Fruit fly (Drosophila melanogaster) whole organism, embryonic: Measurements from ENCODE around the gene cass.
A peak's percentile ranks its signal among the peaks of the same experiment; 100 is the strongest.

Source experiments
- B-H1 ChIP-seq: fragments of 200-800 bp; sonication (Bioruptor generic); IDR thresholded peaks from 3 replicates; pipeline ENCODE4 v1.3.6; 2022; ENCODE audit warnings: missing biosample characterization, missing genetic modification characterization
- CG10959 ChIP-seq: fragments of 200-800 bp; sonication (Bioruptor generic); IDR thresholded peaks from 2 replicates; pipeline ENCODE4 v1.3.6; 2022; ENCODE audit warnings: missing biosample characterization, missing genetic modification characterization
- CG11398 ChIP-seq: fragments of 200-800 bp; sonication (Bioruptor generic); optimal IDR thresholded peaks from 2 replicates; lab custom pipeline; 2016; ENCODE audit warnings: missing biosample characterization, missing genetic modification characterization
- CG11456 ChIP-seq: fragments of 200-800 bp; sonication (Bioruptor generic); IDR thresholded peaks from 3 replicates; pipeline ENCODE4 v1.3.6; 2022; ENCODE audit warnings: missing biosample characterization, missing genetic modification characterization
- CG12769 ChIP-seq: fragments of 200-800 bp; sonication (Bioruptor generic); optimal IDR thresholded peaks from 2 replicates; lab custom pipeline; 2019; ENCODE audit warnings: missing biosample characterization, mild to moderate bottlenecking, missing genetic modification characterization, moderate library complexity
- CG13424 ChIP-seq: fragments of 200-800 bp; sonication (Bioruptor generic); optimal IDR thresholded peaks from 2 replicates; lab custom pipeline; 2019; ENCODE audit warnings: missing biosample characterization, mild to moderate bottlenecking, missing genetic modification characterization, moderate library complexity
- CG13775 ChIP-seq: fragments of 200-800 bp; sonication (Bioruptor generic); optimal IDR thresholded peaks from 3 replicates; lab custom pipeline; 2017; ENCODE audit warnings: missing biosample characterization, mild to moderate bottlenecking, missing genetic modification characterization
- CG17568 ChIP-seq: fragments of 200-800 bp; sonication (Bioruptor generic); optimal IDR thresholded peaks from 2 replicates; lab custom pipeline; 2018; ENCODE audit warnings: missing biosample characterization, mild to moderate bottlenecking, missing genetic modification characterization, moderate library complexity
- CG18262 ChIP-seq: fragments of 200-800 bp; optimal IDR thresholded peaks from 3 replicates; lab custom pipeline; 2019; ENCODE audit warnings: missing biosample characterization, mild to moderate bottlenecking, missing genetic modification characterization, moderate library complexity
- CG2116 ChIP-seq: fragments of 200-800 bp; sonication (Bioruptor generic); optimal IDR thresholded peaks from 3 replicates; lab custom pipeline; 2018; ENCODE audit warnings: missing biosample characterization, mild to moderate bottlenecking, missing genetic modification characterization
- CG31365 ChIP-seq: fragments of 200-800 bp; sonication (Bioruptor generic); optimal IDR thresholded peaks from 2 replicates; lab custom pipeline; 2018; ENCODE audit warnings: missing biosample characterization, mild to moderate bottlenecking, missing genetic modification characterization
- CG32772 ChIP-seq: fragments of 200-800 bp; sonication (Bioruptor generic); IDR thresholded peaks from 2 replicates; pipeline ENCODE4 v1.3.6; 2022; ENCODE audit warnings: missing biosample characterization, missing genetic modification characterization
- CG34224 ChIP-seq: fragments of 200-800 bp; sonication (Bioruptor generic); IDR thresholded peaks from 3 replicates; pipeline ENCODE4 v1.3.6; 2022; ENCODE audit warnings: missing biosample characterization, missing genetic modification characterization; ENCODE audit not compliant: partially characterized antibody
- CG3995 ChIP-seq: fragments of 200-800 bp; sonication (Bioruptor generic); optimal IDR thresholded peaks from 3 replicates; lab custom pipeline; 2016; ENCODE audit warnings: missing biosample characterization, missing genetic modification characterization
- CG4282 ChIP-seq: fragments of 200-800 bp; sonication (Bioruptor generic); optimal IDR thresholded peaks from 2 replicates; lab custom pipeline; 2016; ENCODE audit warnings: missing biosample characterization, missing genetic modification characterization
- CG4360 ChIP-seq: fragments of 200-800 bp; sonication (Bioruptor generic); IDR thresholded peaks from 2 replicates; pipeline ENCODE4 v1.3.6; 2022; ENCODE audit warnings: missing biosample characterization, missing genetic modification characterization
- CG7372 ChIP-seq: fragments of 200-800 bp; sonication (Bioruptor generic); IDR thresholded peaks from 2 replicates; pipeline ENCODE4 v1.3.6; 2022; ENCODE audit warnings: missing biosample characterization, missing genetic modification characterization
- CG8924 ChIP-seq: fragments of 200-800 bp; optimal IDR thresholded peaks from 3 replicates; lab custom pipeline; 2019; ENCODE audit warnings: missing biosample characterization, mild to moderate bottlenecking, missing genetic modification characterization, moderate library complexity
- CHES-1-like ChIP-seq: fragments of 200-800 bp; sonication (Bioruptor generic); optimal IDR thresholded peaks from 2 replicates; lab custom pipeline; 2016; ENCODE audit warnings: missing biosample characterization, missing genetic modification characterization
- Camta ChIP-seq: fragments of 200-800 bp; sonication (Bioruptor generic); optimal IDR thresholded peaks from 2 replicates; lab custom pipeline; 2016; ENCODE audit warnings: missing biosample characterization, missing genetic modification characterization
- D19A ChIP-seq: fragments of 200-800 bp; optimal IDR thresholded peaks from 3 replicates; lab custom pipeline; 2019; ENCODE audit warnings: missing biosample characterization, mild to moderate bottlenecking, missing genetic modification characterization, moderate library complexity
- Dad ChIP-seq: fragments of 200-800 bp; sonication (Bioruptor generic); optimal IDR thresholded peaks from 3 replicates; lab custom pipeline; 2016; ENCODE audit warnings: missing biosample characterization, missing genetic modification characterization
- Dll ChIP-seq: fragments of 200-800 bp; sonication (Bioruptor generic); IDR thresholded peaks from 4 replicates; pipeline ENCODE4 v1.3.6; 2022; ENCODE audit warnings: missing biosample characterization, missing genetic modification characterization; ENCODE audit not compliant: partially characterized antibody
- Eip74EF ChIP-seq, 2 experiments: fragments of 200-800 bp in 1 of 2; fragments of >200 bp in 1 of 2; sonication (Bioruptor generic) in 1 of 2; optimal IDR thresholded peaks; 2 replicates each; lab custom pipeline; 2017 to 2019; ENCODE audit warnings: missing biosample characterization in 2 of 2, missing genetic modification characterization in 2 of 2, mild to moderate bottlenecking in 1 of 2, moderate library complexity in 1 of 2
- Hmx ChIP-seq: fragments of 200-800 bp; sonication (Bioruptor generic); optimal IDR thresholded peaks from 2 replicates; lab custom pipeline; 2016; ENCODE audit warnings: missing biosample characterization, missing genetic modification characterization
- Hsf ChIP-seq: fragments of 200-800 bp; sonication (Bioruptor generic); optimal IDR thresholded peaks from 3 replicates; lab custom pipeline; 2016; ENCODE audit warnings: missing biosample characterization, missing genetic modification characterization
- Kr ChIP-seq: fragments of 200-800 bp; sonication (Bioruptor generic); optimal IDR thresholded peaks from 2 replicates; lab custom pipeline; 2017; ENCODE audit warnings: missing biosample characterization, mild to moderate bottlenecking, missing genetic modification characterization
- Max ChIP-seq: fragments of 200-800 bp; sonication (Bioruptor generic); optimal IDR thresholded peaks from 2 replicates; lab custom pipeline; 2016; ENCODE audit warnings: missing biosample characterization, mild to moderate bottlenecking, missing genetic modification characterization
- Nf-YC ChIP-seq: fragments of 200-800 bp; optimal IDR thresholded peaks from 3 replicates; lab custom pipeline; 2019; ENCODE audit warnings: missing biosample characterization, mild to moderate bottlenecking, missing genetic modification characterization, moderate library complexity
- Ptx1 ChIP-seq: fragments of 200-800 bp; sonication (Bioruptor generic); IDR thresholded peaks from 2 replicates; pipeline ENCODE4 v1.3.6; 2022; ENCODE audit warnings: missing biosample characterization, missing genetic modification characterization
- Ravus ChIP-seq: fragments of 200-800 bp; sonication (Bioruptor generic); IDR thresholded peaks from 2 replicates; pipeline ENCODE4 v1.3.6; 2022; ENCODE audit warnings: missing biosample characterization, missing genetic modification characterization
- Rfx ChIP-seq: fragments of 200-800 bp; sonication (Bioruptor generic); IDR thresholded peaks from 2 replicates; pipeline ENCODE4 v1.3.6; 2022; ENCODE audit warnings: missing biosample characterization, missing genetic modification characterization
- Sin3A ChIP-seq: fragments of >200 bp; optimal IDR thresholded peaks from 2 replicates; lab custom pipeline; 2018
- Xrp1 ChIP-seq: fragments of 200-800 bp; sonication (Bioruptor generic); IDR thresholded peaks from 2 replicates; pipeline ENCODE4 v1.3.6; 2022; ENCODE audit warnings: missing biosample characterization, missing genetic modification characterization
- ase ChIP-seq: fragments of 200-800 bp; sonication (Bioruptor generic); IDR thresholded peaks from 3 replicates; pipeline ENCODE4 v1.3.6; 2022; ENCODE audit warnings: missing biosample characterization, missing genetic modification characterization
- caup ChIP-seq: fragments of 200-800 bp; sonication (Bioruptor generic); optimal IDR thresholded peaks from 3 replicates; lab custom pipeline; 2017; ENCODE audit warnings: missing biosample characterization, mild to moderate bottlenecking, missing genetic modification characterization, moderate library complexity; ENCODE audit not compliant: severe bottlenecking
- crc ChIP-seq: fragments of 200-800 bp; sonication (Bioruptor generic); optimal IDR thresholded peaks from 2 replicates; lab custom pipeline; 2016; ENCODE audit warnings: missing biosample characterization, missing genetic modification characterization
- dati ChIP-seq: fragments of 200-800 bp; sonication (Bioruptor generic); IDR thresholded peaks from 2 replicates; pipeline ENCODE4 v1.3.6; 2022; ENCODE audit warnings: missing biosample characterization, missing genetic modification characterization
- gfzf ChIP-seq: fragments of 200-800 bp; sonication (Bioruptor generic); optimal IDR thresholded peaks from 2 replicates; lab custom pipeline; 2016; ENCODE audit warnings: missing biosample characterization, mild to moderate bottlenecking, missing genetic modification characterization, moderate library complexity
- ham ChIP-seq: fragments of 200-800 bp; sonication (Bioruptor generic); IDR thresholded peaks from 2 replicates; pipeline ENCODE4 v1.3.6; 2022; ENCODE audit warnings: missing biosample characterization, missing genetic modification characterization
- lbe ChIP-seq: fragments of 200-800 bp; sonication (Bioruptor generic); optimal IDR thresholded peaks from 2 replicates; lab custom pipeline; 2016; ENCODE audit warnings: missing biosample characterization, mild to moderate bottlenecking, missing genetic modification characterization
- lmd ChIP-seq: fragments of 200-800 bp; sonication (Bioruptor generic); IDR thresholded peaks from 2 replicates; pipeline ENCODE4 v1.3.6; 2022; ENCODE audit warnings: missing biosample characterization, missing genetic modification characterization
- otp ChIP-seq: fragments of 200-800 bp; sonication (Bioruptor generic); IDR thresholded peaks from 3 replicates; pipeline ENCODE4, ENCODE4 v1.3.6; 2022; ENCODE audit warnings: missing biosample characterization, missing genetic modification characterization
- pzg ChIP-seq: fragments of 200-800 bp; sonication (Bioruptor generic); optimal IDR thresholded peaks from 3 replicates; lab custom pipeline; 2018; ENCODE audit warnings: missing biosample characterization, mild to moderate bottlenecking, missing genetic modification characterization, moderate library complexity
- run ChIP-seq: fragments of 200-800 bp; sonication (Bioruptor generic); optimal IDR thresholded peaks from 3 replicates; lab custom pipeline; 2018; ENCODE audit warnings: missing biosample characterization, mild to moderate bottlenecking, missing genetic modification characterization
- tio ChIP-seq: fragments of 200-800 bp; sonication (Bioruptor generic); optimal IDR thresholded peaks from 2 replicates; lab custom pipeline; 2017; ENCODE audit warnings: missing biosample characterization, missing genetic modification characterization, inconsistent platforms
- unc-4 ChIP-seq: fragments of 200-800 bp; sonication (Bioruptor generic); IDR thresholded peaks from 2 replicates; pipeline ENCODE4 v1.3.6; 2022; ENCODE audit warnings: missing biosample characterization, missing genetic modification characterization; ENCODE audit not compliant: partially characterized antibody
- vnd ChIP-seq: fragments of 200-800 bp; sonication (Bioruptor generic); IDR thresholded peaks from 3 replicates; pipeline ENCODE4 v1.3.6; 2022; ENCODE audit warnings: missing biosample characterization, missing genetic modification characterization; ENCODE audit not compliant: partially characterized antibody
- vvl ChIP-seq: fragments of 200-800 bp; sonication (Bioruptor generic); IDR thresholded peaks from 2 replicates; pipeline ENCODE4 v1.3.6; 2022; ENCODE audit warnings: missing biosample characterization, missing genetic modification characterization

The cass gene

DNA sequence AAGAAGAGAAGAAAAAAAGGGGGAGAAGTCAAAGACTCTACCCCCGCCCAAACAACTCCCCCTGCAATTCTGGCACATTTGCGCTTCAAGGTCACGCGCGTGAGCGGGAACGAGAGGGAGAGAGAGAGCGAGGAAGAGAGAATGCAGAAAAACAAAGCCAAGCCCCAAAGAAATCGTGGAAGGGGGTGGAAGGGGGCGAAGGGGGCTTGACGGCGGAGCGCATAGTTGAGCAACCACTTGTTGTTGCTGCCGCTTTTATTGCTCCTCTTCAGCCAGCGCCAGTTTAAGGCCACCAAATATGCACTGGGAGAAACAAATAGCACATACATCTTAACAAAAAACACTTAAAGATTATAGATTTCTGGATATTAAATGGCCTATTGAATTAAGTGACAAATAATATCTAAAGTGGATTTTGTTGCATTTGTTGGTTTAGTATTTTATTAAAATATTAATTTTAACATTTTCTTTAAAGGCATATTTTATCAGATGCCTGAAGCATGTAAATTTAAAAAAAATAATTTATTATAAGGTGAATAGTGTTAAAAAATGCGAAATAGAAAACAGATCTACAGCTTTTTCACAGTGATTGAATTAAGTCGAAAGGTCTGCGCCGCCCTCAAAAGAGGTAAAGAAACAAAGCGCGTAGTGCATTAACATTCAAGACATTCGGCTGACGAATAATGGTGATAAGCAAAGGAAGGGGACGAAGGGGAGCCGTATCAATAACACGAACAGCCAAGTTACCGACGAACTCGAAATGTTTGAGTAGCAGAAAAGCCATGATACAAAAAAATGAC, 47.7 kb downstream of the cass start (continued):
- TF ChIP-seq CG32772 (GFP tag; lab: Robert Waterston, UW), result peak; percentile 93
- TF ChIP-seq CG2116 (GFP tag; lab: Kevin White, UChicago), result peak; percentile 46
- TF ChIP-seq Ravus (GFP tag; lab: Robert Waterston, UW), result peak; percentile 86
- no peak; the same call in 1 of the 2 replicates for TF ChIP-seq ham (GFP tag; lab: Robert Waterston, UW)
- TF ChIP-seq CG12769, result peak; percentile 88
- peak; percentile 94 for TF ChIP-seq lbe (GFP tag; lab: Kevin White, UChicago)
- TF ChIP-seq Dad (GFP tag; lab: Kevin White, UChicago), result no peak
- peak; percentile 49 for TF ChIP-seq Camta (GFP tag; lab: Kevin White, UChicago)
- TF ChIP-seq Eip74EF (GFP tag; optimal IDR thresholded peaks at IDR 0.05; lab: Kevin White, UChicago), result peak in 1 of 2 experiments; percentile 67
- peak; percentile 55 for TF ChIP-seq CG3995 (GFP tag; lab: Kevin White, UChicago)
- TF ChIP-seq unc-4 (GFP tag; lab: Robert Waterston, UW), result no peak
- TF ChIP-seq tio, result peak; percentile 93
- no peak for TF ChIP-seq pzg (GFP tag; lab: Kevin White, UChicago)
- peak; percentile 58; the same call in 1 of the 2 replicates for TF ChIP-seq dati
- TF ChIP-seq CG34224 (GFP tag; lab: Robert Waterston, UW), result no peak
- TF ChIP-seq caup, result peak; percentile 80
- TF ChIP-seq CG7372 (GFP tag; lab: Robert Waterston, UW), result peak; percentile 93
- peak; percentile 81 for TF ChIP-seq vvl (GFP tag; lab: Robert Waterston, UW)
- TF ChIP-seq otp, result peak; percentile 74
- peak; percentile 48 for TF ChIP-seq Hmx (GFP tag; lab: Kevin White, UChicago)
- peak; percentile 94 for TF ChIP-seq B-H1 (GFP tag; lab: Robert Waterston, UW)
- TF ChIP-seq Ptx1 (GFP tag; lab: Robert Waterston, UW), result peak; percentile 83
- peak; percentile 98 for TF ChIP-seq CG8924 (tag; lab: Kevin White, UChicago)
- TF ChIP-seq Nf-YC (tag; lab: Kevin White, UChicago), result peak; percentile 91
- TF ChIP-seq Xrp1 (GFP tag; lab: Robert Waterston, UW), result peak; percentile 94
- peak; percentile 9 for TF ChIP-seq crc (GFP tag; lab: Kevin White, UChicago)
- peak; percentile 99 for TF ChIP-seq CG18262
- TF ChIP-seq lmd (GFP tag; lab: Robert Waterston, UW), result peak; percentile 94
- peak; percentile 75 for TF ChIP-seq CG4360 (GFP tag; lab: Robert Waterston, UW)
- TF ChIP-seq Kr (GFP tag; lab: Kevin White, UChicago), result no peak
- no peak for TF ChIP-seq Sin3A (lab: Kevin White, UChicago)
- TF ChIP-seq ase (GFP tag; lab: Robert Waterston, UW), result peak; percentile 93
- peak; percentile 99 for TF ChIP-seq CG13424 (tag; lab: Kevin White, UChicago)
- peak; percentile 9 for TF ChIP-seq Max
- peak; percentile 58; the same call in 1 of the 2 replicates for TF ChIP-seq Rfx (GFP tag; lab: Robert Waterston, UW)
- peak; percentile 85 for TF ChIP-seq Hsf (GFP tag; lab: Kevin White, UChicago)
- TF ChIP-seq CG31365, result peak; percentile 29
- no peak for TF ChIP-seq vnd
- peak; percentile 85 for TF ChIP-seq CG17568 (GFP tag; lab: Kevin White, UChicago)
- no peak for TF ChIP-seq gfzf
- TF ChIP-seq CG13775 (GFP tag; lab: Kevin White, UChicago), result peak; percentile 92
- TF ChIP-seq CG11398 (GFP tag; lab: Kevin White, UChicago), result peak; percentile 73
- TF ChIP-seq D19A (tag; lab: Kevin White, UChicago), result peak; percentile 81
- TF ChIP-seq CG4282 (GFP tag; lab: Kevin White, UChicago), result no peak
- TF ChIP-seq CHES-1-like, result peak; percentile 15
- TF ChIP-seq CG10959 (GFP tag; lab: Robert Waterston, UW), result peak; percentile 59; the same call in 1 of the 2 replicates
- TF ChIP-seq Dll (GFP tag; lab: Robert Waterston, UW), result no peak
- peak; percentile 75 for TF ChIP-seq run (tag; lab: Kevin White, UChicago)
- no peak for TF ChIP-seq CG11456 (GFP tag; lab: Robert Waterston, UW)
